Worm (Caenorhabditis elegans): ENCODE results near the gene T24F1.4.

Gene T24F1.4

ce11 chrII:11281666-11282065 is 32.4 kb downstream of the T24F1.4 start, which contains the start of gene unc-130:
TSS of gene unc-130 (plus strand) at chrII:11281966.
- TF ChIP-seq zag-1 (tag; optimal IDR thresholded peaks at IDR 0.05), result no peak
- TF ChIP-seq tlp-1 (tag; optimal IDR thresholded peaks at IDR 0.05), result no peak
- TF ChIP-seq swsn-7 (tag; optimal IDR thresholded peaks at IDR 0.05), result no peak
- no peak for TF ChIP-seq mdl-1 (tag; optimal IDR thresholded peaks at IDR 0.05)
- no peak for TF ChIP-seq efl-3 (GFP tag; optimal IDR thresholded peaks at IDR 0.05)
- no peak for TF ChIP-seq unc-62 (GFP tag; optimal IDR thresholded peaks at IDR 0.05)
- no peak for TF ChIP-seq lir-3 (tag; optimal IDR thresholded peaks at IDR 0.05; ENCODE audit: poor library complexity)
- no peak for TF ChIP-seq nhr-85 (tag)
- no peak for TF ChIP-seq Y116A8C.19 (tag; optimal IDR thresholded peaks at IDR 0.05; ENCODE audit: borderline replicate concordance)
- TF ChIP-seq nhr-84 (tag; optimal IDR thresholded peaks at IDR 0.05), result no peak
- TF ChIP-seq pqm-1 (tag; optimal IDR thresholded peaks at IDR 0.05), result no peak
- no peak for TF ChIP-seq ceh-88 (GFP tag; IDR thresholded peaks at IDR 0.05)
- TF ChIP-seq alr-1 (tag; optimal IDR thresholded peaks at IDR 0.05; ENCODE audit: borderline replicate concordance), result no peak
- TF ChIP-seq C16A3.4 (tag; optimal IDR thresholded peaks at IDR 0.05), result no peak
- TF ChIP-seq dpl-1 (GFP tag; optimal IDR thresholded peaks at IDR 0.05), result no peak
- TF ChIP-seq elt-3 (tag; optimal IDR thresholded peaks at IDR 0.05), result no peak
- no peak for TF ChIP-seq ceh-90 (tag; optimal IDR thresholded peaks at IDR 0.05)
- TF ChIP-seq C04F5.9 (tag; optimal IDR thresholded peaks at IDR 0.05), result no peak

DNA sequence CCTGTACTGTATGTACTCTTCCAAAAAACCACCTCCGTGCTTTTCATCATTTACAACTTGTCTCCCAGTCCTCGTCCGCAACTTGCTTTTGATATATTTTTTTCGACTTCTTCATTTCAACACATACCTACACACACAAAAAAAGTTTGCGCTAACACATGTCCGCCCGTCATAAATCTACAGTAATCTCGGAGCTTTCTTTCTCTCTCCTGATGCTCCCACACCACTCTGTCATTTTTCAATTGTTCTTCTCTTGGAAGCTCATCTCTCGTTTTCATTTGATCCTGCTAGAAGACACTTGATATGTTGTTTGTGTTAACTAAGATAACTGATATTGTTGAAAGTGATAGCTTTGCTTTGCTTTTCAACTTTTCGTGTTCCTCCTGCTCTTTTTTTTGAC is 32.9 kb downstream of the T24F1.4 start:
- no peak for TF ChIP-seq sptf-1 (tag; optimal IDR thresholded peaks at IDR 0.05)
- peak; percentile 1 for TF ChIP-seq snu-23 (GFP tag; optimal IDR thresholded peaks at IDR 0.05)
- no peak for TF ChIP-seq sup-37 (GFP tag; optimal IDR thresholded peaks at IDR 0.05)
- TF ChIP-seq rnt-1 (tag; optimal IDR thresholded peaks at IDR 0.05), result peak; percentile 54
- peak; percentile 45 to 84 for TF ChIP-seq lsy-2 (tag; optimal IDR thresholded peaks at IDR 0.05)
- TF ChIP-seq unc-130 (tag; optimal IDR thresholded peaks at IDR 0.05), result peak; percentile 94
- 0 out of 2 replicates have a peak, but pooled peaks have one; percentile 12 for TF ChIP-seq nhr-19 (GFP tag; conservative IDR thresholded peaks at IDR 0.05)
- peak; percentile 22 for TF ChIP-seq nhr-71 (tag; optimal IDR thresholded peaks at IDR 0.05)
- no peak for TF ChIP-seq egl-13 (tag; optimal IDR thresholded peaks at IDR 0.05)
- TF ChIP-seq pax-3 (tag; optimal IDR thresholded peaks at IDR 0.05), result no peak
- TF ChIP-seq nhr-85 (tag), result peak; percentile 54

- TF ChIP-seq nhr-90 (tag; optimal IDR thresholded peaks at IDR 0.05; ENCODE audit: poor library complexity) (peak; percentile 1), fkh-10 (GFP tag; optimal IDR thresholded peaks at IDR 0.05) (no peak), blmp-1 (tag; optimal IDR thresholded peaks at IDR 0.05) (peak; percentile 32), unc-30 (tag; optimal IDR thresholded peaks at IDR 0.05) (no peak), ama-1 (optimal IDR thresholded peaks at IDR 0.05) (no peak), unc-130 (tag; optimal IDR thresholded peaks at IDR 0.05) (peak; percentile 32), nhr-71 (tag; optimal IDR thresholded peaks at IDR 0.05) (no peak), C16A3.4 (tag; optimal IDR thresholded peaks at IDR 0.05) (no peak), nhr-85 (tag) (peak; percentile 56), tbx-2 (tag; optimal IDR thresholded peaks at IDR 0.05) (peak; percentile 6), rnt-1 (tag; optimal IDR thresholded peaks at IDR 0.05) (peak; percentile 14), ztf-4 (tag; optimal IDR thresholded peaks at IDR 0.05) (no peak), elt-3 (tag; optimal IDR thresholded peaks at IDR 0.05) (no peak), aha-1 (tag; optimal IDR thresholded peaks at IDR 0.05) (no peak), Y116A8C.19 (tag; optimal IDR thresholded peaks at IDR 0.05; ENCODE audit: borderline replicate concordance) (no peak), ztf-11 (tag; optimal IDR thresholded peaks at IDR 0.05) (no peak), unc-62 (GFP tag; optimal IDR thresholded peaks at IDR 0.05) (no peak), lin-13 (GFP tag; optimal IDR thresholded peaks at IDR 0.05) (no peak), lsy-2 (tag; optimal IDR thresholded peaks at IDR 0.05) (peak; percentile 12 to 45)
Measured at ce11 chrII:11279971-11280370, 34.1 kb downstream of the T24F1.4 start.

DNA sequence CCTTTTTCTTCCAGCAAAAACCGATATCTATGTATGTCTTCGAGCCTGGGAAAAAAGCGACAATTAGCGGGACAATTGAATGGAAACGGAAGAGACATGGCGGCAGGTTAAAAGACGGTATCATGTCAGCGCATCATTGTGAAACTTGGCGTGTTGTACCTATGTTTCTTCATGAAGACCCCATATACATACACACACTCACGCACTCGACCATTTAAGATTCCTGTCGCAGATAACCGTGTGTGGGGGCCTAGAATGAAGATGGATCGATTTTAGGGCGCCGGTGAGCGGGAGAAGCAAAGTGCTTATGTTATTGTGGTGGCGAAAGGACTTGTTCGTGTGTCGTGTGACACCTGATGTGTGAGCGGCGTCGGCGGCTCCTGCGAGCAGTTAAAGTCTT is 37.2 kb downstream of the T24F1.4 start:
- TF ChIP-seq elt-3 (tag; optimal IDR thresholded peaks at IDR 0.05), result no peak
- TF ChIP-seq nhr-11 (tag; optimal IDR thresholded peaks at IDR 0.05), result no peak
- no peak for TF ChIP-seq egl-13 (tag; optimal IDR thresholded peaks at IDR 0.05)
- no peak for TF ChIP-seq unc-30 (tag; optimal IDR thresholded peaks at IDR 0.05)
- TF ChIP-seq skn-1 (tag; optimal IDR thresholded peaks at IDR 0.05), result no peak
- TF ChIP-seq rnt-1 (tag; optimal IDR thresholded peaks at IDR 0.05), result peak; percentile 10
- TF ChIP-seq irx-1 (tag; optimal IDR thresholded peaks at IDR 0.05), result no peak
- no peak for TF ChIP-seq lin-14 (GFP tag; optimal IDR thresholded peaks at IDR 0.05)
